Worm (Caenorhabditis elegans) whole organism, late embryonic: ENCODE data around the gene C25H3.16.
A peak's percentile ranks its signal among the peaks of the same experiment; 100 is the strongest.

ENCODE experiments used
- C08G9.2 ChIP-seq: sonication (generic microtip); optimal IDR thresholded peaks from 2 replicates; lab custom pipeline; 2016; ENCODE audit warnings: mild to moderate bottlenecking, missing genetic modification characterization, moderate library complexity, missing compliant biosample characterization
- F13H6.1 ChIP-seq: sonication (generic microtip); optimal IDR thresholded peaks from 2 replicates; lab custom pipeline; 2016; ENCODE audit warnings: missing genetic modification characterization, missing compliant biosample characterization
- K09A11.1 ChIP-seq: sonication (generic microtip); optimal IDR thresholded peaks from 2 replicates; lab custom pipeline; 2017; ENCODE audit warnings: antibody characterized with exemption, mild to moderate bottlenecking, missing genetic modification characterization, missing compliant biosample characterization; ENCODE audit not compliant: insufficient read depth
- Y22D7AL.16 ChIP-seq: sonication (generic microtip); optimal IDR thresholded peaks from 2 replicates; lab custom pipeline; 2016; ENCODE audit warnings: missing genetic modification characterization, missing compliant biosample characterization
- ama-1 ChIP-seq: fragments of 150-350 bp; optimal IDR thresholded peaks from 2 replicates; lab custom pipeline; 2014
- ceh-14 ChIP-seq: sonication (generic microtip); optimal IDR thresholded peaks from 2 replicates; lab custom pipeline; 2016; ENCODE audit warnings: missing genotype, missing genetic modification characterization, missing compliant biosample characterization
- ceh-18 ChIP-seq: sonication (generic microtip); optimal IDR thresholded peaks from 2 replicates; lab custom pipeline; 2016; ENCODE audit warnings: missing genetic modification characterization, missing compliant biosample characterization
- ceh-19 ChIP-seq: fragments of 200-800 bp; sonication (Bioruptor generic); optimal IDR thresholded peaks from 2 replicates; lab custom pipeline; 2018; ENCODE audit warnings: mild to moderate bottlenecking, missing genetic modification characterization, missing compliant biosample characterization
- ceh-2 ChIP-seq: sonication (generic microtip); optimal IDR thresholded peaks from 2 replicates; lab custom pipeline; 2016; ENCODE audit warnings: missing genotype, missing genetic modification characterization, missing compliant biosample characterization
- ceh-22 ChIP-seq: sonication (generic microtip); optimal IDR thresholded peaks from 2 replicates; lab custom pipeline; 2017; ENCODE audit warnings: missing biosample characterization, missing genetic modification characterization
- ceh-24 ChIP-seq: sonication (generic microtip); optimal IDR thresholded peaks from 2 replicates; lab custom pipeline; 2016; ENCODE audit warnings: mild to moderate bottlenecking, missing genetic modification characterization, missing compliant biosample characterization
- ceh-30 ChIP-seq: fragments of 150-350 bp; optimal IDR thresholded peaks from 2 replicates; lab custom pipeline; 2014; ENCODE audit warnings: missing biosample characterization, missing genetic modification characterization
- ceh-31 ChIP-seq: sonication (generic microtip); optimal IDR thresholded peaks from 2 replicates; lab custom pipeline; 2016; ENCODE audit warnings: missing genetic modification characterization, missing compliant biosample characterization
- ceh-45 ChIP-seq: fragments of 200-800 bp; sonication (Bioruptor generic); IDR thresholded peaks from 2 replicates; pipeline ENCODE4 v1.3.6; 2022; ENCODE audit warnings: missing genetic modification reagents, missing genetic modification characterization, missing compliant biosample characterization
- ceh-6 ChIP-seq: fragments of 200-800 bp; sonication (Bioruptor generic); optimal IDR thresholded peaks from 2 replicates; lab custom pipeline; 2018; ENCODE audit warnings: mild to moderate bottlenecking, missing genetic modification characterization, missing compliant biosample characterization
- ceh-9 ChIP-seq: sonication (generic microtip); optimal IDR thresholded peaks from 2 replicates; lab custom pipeline; 2016; ENCODE audit warnings: mild to moderate bottlenecking, missing genetic modification characterization, inconsistent platforms, missing compliant biosample characterization
- che-1 ChIP-seq: sonication (generic microtip); optimal IDR thresholded peaks from 2 replicates; lab custom pipeline; 2016; ENCODE audit warnings: mild to moderate bottlenecking, missing genetic modification characterization, missing compliant biosample characterization
- dve-1 ChIP-seq: sonication (generic microtip); optimal IDR thresholded peaks from 2 replicates; lab custom pipeline; 2017; ENCODE audit warnings: antibody characterized with exemption, mild to moderate bottlenecking, missing genetic modification characterization, missing compliant biosample characterization
- elt-2 ChIP-seq: sonication (generic microtip); optimal IDR thresholded peaks from 2 replicates; lab custom pipeline; 2016; ENCODE audit warnings: missing genetic modification reagents, missing genetic modification characterization, missing compliant biosample characterization
- hlh-15 ChIP-seq: sonication (generic microtip); optimal IDR thresholded peaks from 2 replicates; lab custom pipeline; 2016; ENCODE audit warnings: missing genetic modification characterization, missing compliant biosample characterization
- hlh-30 ChIP-seq: sonication (generic microtip); optimal IDR thresholded peaks from 2 replicates; lab custom pipeline; 2017; ENCODE audit warnings: antibody characterized with exemption, missing genetic modification characterization, missing compliant biosample characterization; ENCODE audit not compliant: insufficient read depth
- hlh-6 ChIP-seq: sonication (generic microtip); optimal IDR thresholded peaks from 2 replicates; lab custom pipeline; 2016; ENCODE audit warnings: missing genotype, missing genetic modification characterization, missing compliant biosample characterization
- hlh-8 ChIP-seq: sonication (generic microtip); optimal IDR thresholded peaks from 2 replicates; lab custom pipeline; 2016; ENCODE audit warnings: missing genotype, missing genetic modification characterization, missing compliant biosample characterization
- lim-6 ChIP-seq: sonication (generic microtip); optimal IDR thresholded peaks from 2 replicates; lab custom pipeline; 2016; ENCODE audit warnings: missing genetic modification characterization, missing compliant biosample characterization
- mec-3 ChIP-seq: sonication (generic microtip); optimal IDR thresholded peaks from 2 replicates; lab custom pipeline; 2016; ENCODE audit warnings: borderline replicate concordance, missing genetic modification characterization, missing compliant biosample characterization
- nfya-1 ChIP-seq: sonication (generic microtip); optimal IDR thresholded peaks from 2 replicates; lab custom pipeline; 2017; ENCODE audit warnings: missing genetic modification characterization, mild to moderate bottlenecking, missing compliant biosample characterization, antibody characterized with exemption, moderate library complexity
- nhr-11 ChIP-seq: fragments of 150-350 bp; optimal IDR thresholded peaks from 2 replicates; lab custom pipeline; 2014; ENCODE audit warnings: missing biosample characterization, missing genetic modification characterization
- pag-3 ChIP-seq: sonication (generic microtip); optimal IDR thresholded peaks from 2 replicates; lab custom pipeline; 2016; ENCODE audit warnings: missing compliant biosample characterization, missing genetic modification characterization, borderline replicate concordance
- pax-1 ChIP-seq: fragments of 150-350 bp; optimal IDR thresholded peaks from 2 replicates; lab custom pipeline; 2014; ENCODE audit warnings: missing biosample characterization, missing genetic modification characterization
- pqm-1 ChIP-seq: sonication (generic microtip); optimal IDR thresholded peaks from 2 replicates; lab custom pipeline; 2016; ENCODE audit warnings: missing genetic modification characterization, missing compliant biosample characterization
- pros-1 ChIP-seq: fragments of 150-350 bp; optimal IDR thresholded peaks from 2 replicates; lab custom pipeline; 2014; ENCODE audit warnings: missing biosample characterization, missing genetic modification reagents, missing genetic modification characterization
- ref-2 ChIP-seq: sonication (generic microtip); optimal IDR thresholded peaks from 2 replicates; lab custom pipeline; 2016; ENCODE audit warnings: missing genetic modification characterization, missing compliant biosample characterization
- sox-2 ChIP-seq: fragments of 200-800 bp; sonication (Bioruptor generic); IDR thresholded peaks from 2 replicates; pipeline ENCODE4 v1.3.6; 2022; ENCODE audit warnings: missing genetic modification reagents, missing genetic modification characterization, missing compliant biosample characterization
- sox-4 ChIP-seq: sonication (generic microtip); optimal IDR thresholded peaks from 2 replicates; lab custom pipeline; 2017; ENCODE audit warnings: mild to moderate bottlenecking, missing genetic modification characterization, inconsistent platforms, missing compliant biosample characterization
- syd-9 ChIP-seq: sonication (generic microtip); optimal IDR thresholded peaks from 2 replicates; lab custom pipeline; 2016; ENCODE audit warnings: mild to moderate bottlenecking, missing genetic modification characterization, moderate library complexity, missing compliant biosample characterization
- tbx-2 ChIP-seq: sonication (generic microtip); optimal IDR thresholded peaks from 2 replicates; lab custom pipeline; 2016; ENCODE audit warnings: missing genetic modification characterization, missing compliant biosample characterization
- ttx-3 ChIP-seq: sonication (generic microtip); optimal IDR thresholded peaks from 2 replicates; lab custom pipeline; 2016; ENCODE audit warnings: missing genetic modification reagents, missing genetic modification characterization, missing compliant biosample characterization
- unc-42 ChIP-seq: sonication (generic microtip); optimal IDR thresholded peaks from 2 replicates; lab custom pipeline; 2016; ENCODE audit warnings: missing genotype, missing genetic modification characterization, missing compliant biosample characterization
- unc-55 ChIP-seq: sonication (generic microtip); optimal IDR thresholded peaks from 2 replicates; lab custom pipeline; 2017; ENCODE audit warnings: missing biosample characterization, missing genetic modification reagents, missing genetic modification characterization
- unc-86 ChIP-seq: sonication (generic microtip); optimal IDR thresholded peaks from 2 replicates; lab custom pipeline; 2016; ENCODE audit warnings: missing genetic modification characterization, missing compliant biosample characterization

The C25H3.16 gene

DNA sequence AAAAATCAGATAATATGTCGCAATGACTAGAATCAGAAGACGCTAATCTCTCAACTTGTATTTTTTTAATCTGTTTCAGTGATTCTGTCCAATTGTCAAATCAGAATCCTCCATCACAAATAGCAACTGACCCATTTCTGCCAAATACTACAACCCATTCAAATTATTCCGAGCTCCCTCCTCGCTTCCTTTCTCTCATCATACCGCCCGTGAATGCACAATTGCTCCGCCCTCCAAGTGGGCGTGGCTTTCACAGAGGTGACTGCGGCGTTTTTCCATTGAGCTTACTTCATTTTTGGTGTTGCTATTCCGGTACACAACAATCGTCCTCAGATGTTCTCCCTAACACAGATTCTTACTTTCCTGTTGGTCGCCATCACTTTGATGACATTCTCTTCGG, 14.6 kb downstream of the C25H3.16 start, which contains the start of gene flp-27:
TSS of gene flp-27 (plus strand) at position 301 of the 400 bp plus-strand sequence.
- no peak for TF ChIP-seq ceh-24
- TF ChIP-seq hlh-6: no peak
- TF ChIP-seq ceh-19: no peak
- TF ChIP-seq ceh-45 (GFP tag; lab: Robert Waterston, UW): no peak
- no peak for TF ChIP-seq C08G9.2 (tag; lab: Kevin White, UChicago)
- TF ChIP-seq unc-42 (tag; lab: Kevin White, UChicago): no peak
- TF ChIP-seq dve-1 (tag; lab: Kevin White, UChicago): no peak
- TF ChIP-seq pag-3 (tag; lab: Kevin White, UChicago): no peak
- TF ChIP-seq pros-1 (tag; lab: Kevin White, UChicago): no peak
- TF ChIP-seq mec-3 (tag; lab: Kevin White, UChicago): no peak
- TF ChIP-seq ceh-22: no peak

DNA sequence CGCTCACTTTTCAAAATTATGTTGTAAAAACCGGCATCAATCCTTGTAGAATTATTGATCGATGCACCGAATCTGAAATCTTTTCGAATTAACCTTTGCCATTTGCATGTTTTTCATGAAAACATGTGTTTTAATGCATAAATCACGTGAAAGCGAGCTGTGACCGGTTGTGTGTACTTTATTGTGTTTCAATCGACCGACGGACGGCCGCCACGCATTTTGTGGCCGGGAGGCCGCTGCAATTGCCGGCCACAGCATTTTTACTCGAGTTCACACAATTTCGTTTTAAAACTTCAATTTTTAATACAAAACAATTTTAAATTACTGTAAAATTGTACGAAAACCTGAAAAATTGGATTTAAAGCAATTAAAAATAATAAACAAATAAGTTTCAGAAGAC, 22.9 kb downstream of the C25H3.16 start, which contains the start of gene C25H3.11:
TSS of gene C25H3.11 (minus strand) at position 82 of the 400 bp plus-strand sequence.
- TF ChIP-seq ceh-30 (tag; lab: Kevin White, UChicago): no peak
- peak; percentile 35 for TF ChIP-seq ceh-2
- peak; percentile 55 for TF ChIP-seq hlh-30 (tag; lab: Kevin White, UChicago)
- TF ChIP-seq ama-1: peak; percentile 5
- no peak for TF ChIP-seq unc-55 (GFP tag; lab: Kevin White, UChicago)

DNA sequence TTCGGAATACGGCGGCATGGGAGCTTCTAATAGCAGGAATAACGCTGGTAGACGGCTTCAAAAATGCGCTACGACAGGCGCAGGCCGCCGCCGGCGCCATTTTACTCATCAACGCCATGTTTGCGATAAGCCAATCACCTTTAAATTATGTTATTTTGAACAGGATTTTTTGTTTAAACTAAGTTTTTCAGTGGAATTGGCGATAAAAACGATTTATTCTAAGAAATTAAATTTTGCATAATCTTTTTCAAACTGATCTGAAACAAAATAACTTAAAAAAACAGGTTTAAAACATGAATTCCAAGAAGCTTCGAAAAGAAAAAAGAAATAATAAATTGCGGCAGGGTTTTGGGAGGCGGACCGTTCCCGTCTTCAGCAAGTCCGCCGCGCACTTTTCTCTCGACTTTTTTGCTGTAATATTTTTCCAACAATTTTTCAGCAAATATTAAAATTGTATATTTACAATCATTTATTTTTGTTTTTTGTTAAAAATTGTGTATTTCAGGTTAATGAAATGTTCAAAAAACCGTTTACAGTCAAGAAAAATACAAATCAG, 25.2 kb downstream of the C25H3.16 start, which contains the start of the genes ndub-5 and eif-2D:
TSS of gene ndub-5 (minus strand) at position 138 of the 556 bp plus-strand sequence.
TSS of gene eif-2D (plus strand) at position 506 of the 556 bp plus-strand sequence.
- no peak for TF ChIP-seq nhr-11
- no peak for TF ChIP-seq hlh-15 (tag; lab: Kevin White, UChicago)
- no peak for TF ChIP-seq mec-3 (tag; lab: Kevin White, UChicago)
- peak; percentile 13 for TF ChIP-seq nfya-1 (tag; lab: Kevin White, UChicago)
- TF ChIP-seq ttx-3 (tag; lab: Kevin White, UChicago): peak; percentile 8
- no peak for TF ChIP-seq ceh-9 (tag; lab: Kevin White, UChicago)
- peak; percentile 83 for TF ChIP-seq elt-2 (tag; lab: Kevin White, UChicago)
- peak; percentile 26 for TF ChIP-seq tbx-2
- TF ChIP-seq K09A11.1 (tag; lab: Kevin White, UChicago): no peak
- TF ChIP-seq ceh-31 (tag; lab: Kevin White, UChicago): peak; percentile 33
- peak; percentile 28 for TF ChIP-seq ceh-14 (tag; lab: Kevin White, UChicago)

DNA sequence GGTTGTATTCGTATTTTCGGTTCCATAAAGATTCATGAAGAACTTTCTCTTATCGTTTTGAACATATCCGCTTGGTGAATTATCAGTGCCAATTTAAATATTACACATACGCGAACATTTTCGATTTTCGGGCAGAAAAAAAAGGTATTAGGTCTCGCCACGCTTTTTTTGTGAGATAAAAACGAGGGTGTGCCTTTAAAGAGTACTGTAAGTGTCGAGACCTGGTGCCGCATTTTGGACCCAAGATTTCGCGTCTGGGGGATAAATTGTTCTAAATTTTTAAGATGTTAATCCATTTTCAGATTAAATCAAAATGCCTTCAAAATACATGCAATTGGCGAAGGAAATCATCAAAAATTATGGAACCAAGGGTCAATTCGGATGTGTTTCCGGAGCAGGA, 27.8 kb downstream of the C25H3.16 start, which contains the start of gene C25H3.3:
TSS of gene C25H3.3 (plus strand) at position 301 of the 400 bp plus-strand sequence.
- no peak for TF ChIP-seq syd-9 (tag; lab: Kevin White, UChicago)
- TF ChIP-seq F13H6.1 (tag; lab: Kevin White, UChicago): no peak
- no peak for TF ChIP-seq unc-55 (GFP tag; lab: Kevin White, UChicago)
- no peak for TF ChIP-seq ceh-24
- no peak for TF ChIP-seq nhr-11
- TF ChIP-seq che-1: no peak
- TF ChIP-seq mec-3 (tag; lab: Kevin White, UChicago): no peak
- TF ChIP-seq ceh-45 (GFP tag; lab: Robert Waterston, UW): no peak
- no peak for TF ChIP-seq unc-86
- TF ChIP-seq ceh-18 (tag; lab: Kevin White, UChicago): no peak
- no peak for TF ChIP-seq sox-2 (GFP tag; lab: Robert Waterston, UW)

DNA sequence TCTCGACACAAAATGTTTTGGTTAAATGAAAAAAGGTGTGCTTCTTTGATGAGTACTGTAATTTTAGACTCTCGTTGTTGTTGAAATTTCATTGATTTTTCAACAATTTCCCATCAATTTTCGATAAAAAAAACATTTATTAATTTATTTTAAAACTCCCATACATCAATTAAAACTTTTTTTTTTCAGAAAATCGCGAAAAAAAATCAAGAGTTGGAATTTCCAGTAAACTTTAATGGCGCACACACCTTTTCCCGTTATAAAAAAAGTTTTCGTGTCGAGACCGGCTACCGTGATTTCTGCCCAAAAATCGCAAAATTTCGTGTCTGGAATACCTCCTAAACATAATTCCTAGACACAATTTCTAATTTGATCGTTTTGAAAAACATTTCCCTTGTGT, 28.7 kb downstream of the C25H3.16 start, which contains the start of gene C25H3.14:
TSS of gene C25H3.14 (plus strand) at position 301 of the 400 bp plus-strand sequence.
- TF ChIP-seq pqm-1 (tag; lab: Kevin White, UChicago) (no peak), unc-55 (GFP tag; lab: Kevin White, UChicago) (no peak), ceh-45 (GFP tag; lab: Robert Waterston, UW) (no peak), Y22D7AL.16 (no peak), ref-2 (tag; lab: Kevin White, UChicago) (no peak), sox-4 (tag; lab: Kevin White, UChicago) (no peak), hlh-8 (tag; lab: Kevin White, UChicago) (no peak), ceh-14 (tag; lab: Kevin White, UChicago) (no peak), pax-1 (tag; lab: Kevin White, UChicago) (no peak), lim-6 (tag; lab: Kevin White, UChicago) (no peak), ceh-6 (GFP tag; lab: Kevin White, UChicago) (no peak)
- TF ChIP-seq, all 69 proteins: peak for 0
